Worm (Caenorhabditis elegans) whole organism, mixed stage, embryonic: ENCODE data around the gene F10E7.5.

Experiments
- bed-3 ChIP-seq: fragments of 200-800 bp; sonication (Bioruptor generic); optimal IDR thresholded peaks from 3 replicates; lab custom pipeline; 2018; ENCODE audit warnings: mild to moderate bottlenecking, missing genetic modification characterization, moderate library complexity, missing compliant biosample characterization
- ces-1 ChIP-seq: fragments of 150-350 bp; optimal IDR thresholded peaks from 2 replicates; lab custom pipeline; 2014; ENCODE audit warnings: missing biosample characterization, missing genetic modification reagents, missing genetic modification characterization
- elt-1 ChIP-seq: sonication (generic microtip); optimal IDR thresholded peaks from 2 replicates; lab custom pipeline; 2017; ENCODE audit warnings: missing genetic modification characterization, mild to moderate bottlenecking, missing compliant biosample characterization, antibody characterized with exemption, moderate library complexity, borderline replicate concordance; ENCODE audit not compliant: insufficient read depth
- elt-3 ChIP-seq: fragments of 150-350 bp; optimal IDR thresholded peaks from 2 replicates; lab custom pipeline; 2014; ENCODE audit warnings: missing biosample characterization, missing genetic modification characterization
- lsy-2 ChIP-seq: fragments of 150-350 bp; optimal IDR thresholded peaks from 2 replicates; lab custom pipeline; 2014; ENCODE audit warnings: missing biosample characterization, missing genetic modification characterization
- nhr-12 ChIP-seq: fragments of 150-350 bp; optimal IDR thresholded peaks from 2 replicates; lab custom pipeline; 2014; ENCODE audit warnings: missing biosample characterization, missing genetic modification characterization
- snpc-4 ChIP-seq: fragments of 150-350 bp; optimal IDR thresholded peaks from 2 replicates; lab custom pipeline; 2014; ENCODE audit warnings: missing biosample characterization, missing genetic modification characterization
- unc-120 ChIP-seq: sonication (generic microtip); optimal IDR thresholded peaks from 2 replicates; lab custom pipeline; 2017; ENCODE audit warnings: missing genetic modification characterization, missing compliant biosample characterization; ENCODE audit not compliant: poor library complexity, severe bottlenecking
- unc-39 ChIP-seq: fragments of 150-350 bp; optimal IDR thresholded peaks from 2 replicates; lab custom pipeline; 2014; ENCODE audit warnings: missing biosample characterization, missing genetic modification characterization
- unc-62 ChIP-seq: fragments of 150-350 bp; optimal IDR thresholded peaks from 2 replicates; lab custom pipeline; 2014; ENCODE audit warnings: missing biosample characterization, missing genetic modification reagents, missing genetic modification characterization

ce11 chrII:7111657-7112049 lies at the start of gene F10E7.5:
- TF ChIP-seq elt-3 (no peak), snpc-4 (no peak), bed-3 (no peak), nhr-12 (tag; lab: Kevin White, UChicago) (no peak), lsy-2 (peak; percentile 98), unc-120 (tag; lab: Kevin White, UChicago) (peak; percentile 22), unc-62 (GFP tag; lab: Kevin White, UChicago) (peak; percentile 3), unc-39 (tag; lab: Kevin White, UChicago) (no peak), elt-1 (tag; lab: Kevin White, UChicago) (no peak), ces-1 (GFP tag; lab: Kevin White, UChicago) (no peak)
